In the genomic region with DNA sequence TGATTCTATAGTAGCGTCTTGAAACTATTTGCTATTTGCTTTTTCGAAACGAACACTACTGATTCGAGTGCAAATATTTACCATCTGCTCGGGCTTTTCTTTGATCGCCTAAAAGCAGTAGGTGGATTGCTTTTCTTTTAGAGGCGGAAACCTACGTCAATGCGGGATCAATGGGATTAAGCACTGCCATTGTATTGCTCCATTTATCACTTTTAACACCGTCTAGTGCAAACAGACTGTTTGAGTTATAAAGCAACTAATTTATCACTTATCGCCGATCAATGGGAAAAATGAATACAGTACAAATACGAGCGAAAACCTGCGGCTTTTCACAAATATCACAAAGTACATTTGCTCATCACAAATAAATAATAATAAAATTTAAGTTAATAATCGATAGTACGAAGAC, we compare ENCODE assay signal across 1 fruit fly cellular context.
TF ChIP-seq lines count a peak whose summit lies in the region.

No protein-coding gene starts in this region.

TF ChIP-seq in whole organism, embryonic, 481 proteins besides CTCF, POLR2A, EP300 and RAD21 (continued from another document):
- TF ChIP-seq CG12769 (tag; optimal IDR thresholded peaks at IDR 0.05; lab: Kevin White, UChicago) (peak; percentile 27), CG1603 (tag; optimal IDR thresholded peaks at IDR 0.05; lab: Kevin White, UChicago) (peak; percentile 35), row (GFP tag; IDR thresholded peaks at IDR 0.05; lab: Robert Waterston, UW) (no peak), CG4707 (GFP tag; optimal IDR thresholded peaks at IDR 0.05; lab: Kevin White, UChicago) (peak; percentile 8), CG18619 (GFP tag; optimal IDR thresholded peaks at IDR 0.05; lab: Kevin White, UChicago) (peak; percentile 49), sisA (GFP tag; IDR thresholded peaks at IDR 0.05; lab: Robert Waterston, UW) (no peak), Nf-YB (GFP tag; optimal IDR thresholded peaks at IDR 0.05; lab: Kevin White, UChicago) (peak; percentile 1), CG7271 (tag; optimal IDR thresholded peaks at IDR 0.05; lab: Kevin White, UChicago) (no peak), tup (GFP tag; optimal IDR thresholded peaks at IDR 0.05; lab: Kevin White, UChicago) (peak; percentile 37), stc (GFP tag; IDR thresholded peaks at IDR 0.05; lab: Robert Waterston, UW) (no peak), Hand (GFP tag; optimal IDR thresholded peaks at IDR 0.05; lab: Kevin White, UChicago) (peak; percentile 9), CG33557 (GFP tag; optimal IDR thresholded peaks at IDR 0.05; lab: Kevin White, UChicago) (peak; percentile 8), NC2α (GFP tag; optimal IDR thresholded peaks at IDR 0.05; lab: Kevin White, UChicago) (peak; percentile 39), odd (GFP tag; optimal IDR thresholded peaks at IDR 0.05; lab: Kevin White, UChicago) (peak; percentile 15), luna (GFP tag; optimal IDR thresholded peaks at IDR 0.05; lab: Kevin White, UChicago) (no peak), Side (GFP tag; optimal IDR thresholded peaks at IDR 0.05; lab: Kevin White, UChicago) (peak; percentile 7), CG14014 (GFP tag; IDR thresholded peaks at IDR 0.05; lab: Robert Waterston, UW) (0 out of 2 replicates have a peak, but pooled peaks have one; percentile 14), Sox100B (GFP tag; optimal IDR thresholded peaks at IDR 0.05; lab: Kevin White, UChicago) (peak; percentile 24), CG31365 (tag; optimal IDR thresholded peaks at IDR 0.05; lab: Kevin White, UChicago) (peak; percentile 20), Meics (GFP tag; optimal IDR thresholded peaks at IDR 0.05; lab: Kevin White, UChicago) (peak; percentile 8), CoRest (tag; optimal IDR thresholded peaks at IDR 0.05; lab: Kevin White, UChicago) (peak; percentile 22), trem (tag; optimal IDR thresholded peaks at IDR 0.05; lab: Kevin White, UChicago) (no peak), Fer3 (tag; optimal IDR thresholded peaks at IDR 0.05; lab: Kevin White, UChicago) (peak; percentile 30), phol (tag; optimal IDR thresholded peaks at IDR 0.05; lab: Kevin White, UChicago) (no peak), CG8290 (GFP tag; optimal IDR thresholded peaks at IDR 0.05; lab: Kevin White, UChicago) (no peak), CG8290 (tag; optimal IDR thresholded peaks at IDR 0.05; lab: Kevin White, UChicago) (peak in 1 of 2 experiments; percentile 50), CG2875 (GFP tag; optimal IDR thresholded peaks at IDR 0.05; lab: Kevin White, UChicago) (peak; percentile 28), lola (GFP tag; optimal IDR thresholded peaks at IDR 0.05; lab: Kevin White, UChicago) (peak in 1 of 3 experiments; percentile 9), CG15011 (GFP tag; optimal IDR thresholded peaks at IDR 0.05; lab: Kevin White, UChicago) (peak; percentile 21), CG15479 (GFP tag; optimal IDR thresholded peaks at IDR 0.05; lab: Kevin White, UChicago) (no peak), lab (GFP tag; optimal IDR thresholded peaks at IDR 0.05; lab: Kevin White, UChicago) (peak; percentile 57), Med (GFP tag; lab: Kevin White, UChicago) (peak; percentile 85), dpn (GFP tag; optimal IDR thresholded peaks at IDR 0.05; lab: Kevin White, UChicago) (peak in 1 of 2 experiments; percentile 11), CG15696 (tag; optimal IDR thresholded peaks at IDR 0.05; lab: Kevin White, UChicago) (peak; percentile 57), Xrp1 (GFP tag; IDR thresholded peaks at IDR 0.05; lab: Robert Waterston, UW) (peak; percentile 45), chm (GFP tag; IDR thresholded peaks at IDR 0.05; lab: Robert Waterston, UW) (0 out of 2 replicates have a peak, but pooled peaks have one; percentile 40), caup (GFP tag; optimal IDR thresholded peaks at IDR 0.05; lab: Kevin White, UChicago; ENCODE audit: severe bottlenecking) (peak; percentile 14), CG1233 (GFP tag; optimal IDR thresholded peaks at IDR 0.05; lab: Kevin White, UChicago) (peak; percentile 10), nmo (GFP tag; optimal IDR thresholded peaks at IDR 0.05; lab: Kevin White, UChicago) (peak; percentile 5), slou (GFP tag; optimal IDR thresholded peaks at IDR 0.05; lab: Kevin White, UChicago) (peak; percentile 2), CG10321 (GFP tag; IDR thresholded peaks at IDR 0.05; lab: Robert Waterston, UW) (no peak), sima (GFP tag; optimal IDR thresholded peaks at IDR 0.05; lab: Kevin White, UChicago) (no peak), CG13775 (GFP tag; optimal IDR thresholded peaks at IDR 0.05; lab: Kevin White, UChicago) (peak; percentile 7), CG17361 (GFP tag; IDR thresholded peaks at IDR 0.05; lab: Robert Waterston, UW) (0 out of 3 replicates have a peak, but pooled peaks have one; percentile 23), bsh (GFP tag; optimal IDR thresholded peaks at IDR 0.05; lab: Kevin White, UChicago) (peak in 1 of 2 experiments; percentile 12), CG9609 (GFP tag; optimal IDR thresholded peaks at IDR 0.05; lab: Kevin White, UChicago) (peak; percentile 6), ATbp (GFP tag; optimal IDR thresholded peaks at IDR 0.05; lab: Kevin White, UChicago) (peak; percentile 55), ara (GFP tag; IDR thresholded peaks at IDR 0.05; lab: Robert Waterston, UW) (0 out of 2 replicates have a peak, but pooled peaks have one; percentile 15), ci (GFP tag; IDR thresholded peaks at IDR 0.05; lab: Robert Waterston, UW) (peak; percentile 58; the same call in 1 of the 3 replicates), CG6175 (GFP tag; IDR thresholded peaks at IDR 0.05; lab: Robert Waterston, UW) (peak; percentile 38; the same call in 1 of the 3 replicates), Blimp-1 (GFP tag; optimal IDR thresholded peaks at IDR 0.05; lab: Kevin White, UChicago) (peak; percentile 5), org-1 (GFP tag; optimal IDR thresholded peaks at IDR 0.05; lab: Kevin White, UChicago) (peak; percentile 47), CG12942 (GFP tag; optimal IDR thresholded peaks at IDR 0.05; lab: Kevin White, UChicago) (peak; percentile 15), vvl (GFP tag; IDR thresholded peaks at IDR 0.05; lab: Robert Waterston, UW) (no peak), CG17328 (GFP tag; IDR thresholded peaks at IDR 0.05; lab: Robert Waterston, UW) (0 out of 2 replicates have a peak, but pooled peaks have one; percentile 8), zfh1 (GFP tag; IDR thresholded peaks at IDR 0.05; lab: Robert Waterston, UW) (0 out of 3 replicates have a peak, but pooled peaks have one; percentile 15), CG12744 (GFP tag; optimal IDR thresholded peaks at IDR 0.05; lab: Kevin White, UChicago) (no peak), CG2202 (tag; optimal IDR thresholded peaks at IDR 0.05; lab: Kevin White, UChicago) (peak; percentile 39), CG10209 (GFP tag; optimal IDR thresholded peaks at IDR 0.05; lab: Kevin White, UChicago) (peak; percentile 51)
